ENCODE assay signal across 2 fruit fly cellular contexts in the genomic region with DNA sequence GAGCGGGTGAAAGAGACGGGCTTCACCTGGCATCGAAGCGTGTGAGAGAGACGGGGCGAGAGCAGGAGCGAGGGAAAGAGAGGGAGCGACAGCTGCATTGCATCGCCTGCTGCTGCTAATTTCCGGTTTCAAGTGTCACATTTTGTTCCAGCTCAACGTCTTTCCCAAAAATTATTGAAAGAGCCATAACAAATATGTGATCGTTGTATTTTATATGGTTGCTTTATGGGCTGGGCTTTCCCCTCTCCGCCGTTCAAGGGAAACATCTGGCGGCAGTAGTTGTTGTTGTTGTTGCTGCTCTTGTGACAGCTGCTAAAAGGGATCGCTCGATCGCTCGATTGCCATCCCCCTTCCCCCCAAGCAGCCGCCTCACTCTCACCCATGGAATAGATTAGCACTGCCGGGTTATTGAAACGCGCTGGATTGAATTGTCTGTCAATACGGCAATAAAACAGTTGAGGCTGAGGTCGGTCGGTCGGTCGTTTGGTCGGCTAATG.
A peak's percentile ranks its signal among the peaks of the same experiment; 100 is the strongest.
TF ChIP-seq lines count a peak whose summit lies in the region.

No protein-coding gene starts in this region.

TF ChIP-seq in whole organism, embryonic, 481 proteins besides CTCF, POLR2A, EP300 and RAD21 (continued from another document and continues in another):
- TF ChIP-seq Doc2 (GFP tag; IDR thresholded peaks at IDR 0.05; lab: Robert Waterston, UW) (no peak), CG1233 (GFP tag; optimal IDR thresholded peaks at IDR 0.05; lab: Kevin White, UChicago) (no peak), CG8478 (optimal IDR thresholded peaks at IDR 0.05; lab: Kevin White, UChicago) (no peak), Six4 (GFP tag; optimal IDR thresholded peaks at IDR 0.05; lab: Kevin White, UChicago) (peak; percentile 14), CG15696 (tag; optimal IDR thresholded peaks at IDR 0.05; lab: Kevin White, UChicago) (peak; percentile 13), wdn (GFP tag; IDR thresholded peaks at IDR 0.05; lab: Robert Waterston, UW) (no peak), ham (GFP tag; IDR thresholded peaks at IDR 0.05; lab: Robert Waterston, UW) (no peak), unc-4 (GFP tag; IDR thresholded peaks at IDR 0.05; lab: Robert Waterston, UW; ENCODE audit: partially characterized antibody) (no peak), p53 (GFP tag; optimal IDR thresholded peaks at IDR 0.05; lab: Kevin White, UChicago) (no peak), Med (GFP tag; lab: Kevin White, UChicago) (peak; percentile 90), Mrtf (GFP tag; IDR thresholded peaks at IDR 0.05; lab: Robert Waterston, UW) (no peak), Hr51 (GFP tag; optimal IDR thresholded peaks at IDR 0.05; lab: Kevin White, UChicago) (no peak), CG8281 (tag; optimal IDR thresholded peaks at IDR 0.05; lab: Kevin White, UChicago) (peak; percentile 99), mirr (GFP tag; optimal IDR thresholded peaks at IDR 0.05; lab: Kevin White, UChicago) (peak; percentile 3), Stat92E (GFP tag; optimal IDR thresholded peaks at IDR 0.05; lab: Kevin White, UChicago) (peak in 1 of 3 experiments; percentile 64), CG12236 (GFP tag; optimal IDR thresholded peaks at IDR 0.05; lab: Kevin White, UChicago) (no peak), sens-2 (GFP tag; IDR thresholded peaks at IDR 0.05; lab: Robert Waterston, UW) (no peak), Drgx (GFP tag; IDR thresholded peaks at IDR 0.05; lab: Robert Waterston, UW) (no peak), CG16779 (GFP tag; IDR thresholded peaks at IDR 0.05; lab: Robert Waterston, UW) (no peak), CG11093 (GFP tag; IDR thresholded peaks at IDR 0.05; lab: Robert Waterston, UW) (no peak), twi (tag; optimal IDR thresholded peaks at IDR 0.05; lab: Kevin White, UChicago) (peak; percentile 98), oc (tag; optimal IDR thresholded peaks at IDR 0.05; lab: Kevin White, UChicago) (peak; percentile 54), CG14710 (tag; optimal IDR thresholded peaks at IDR 0.05; lab: Kevin White, UChicago) (no peak), GATAe (GFP tag; conservative IDR thresholded peaks at IDR 0.05; lab: Robert Waterston, UW) (no peak), sim (GFP tag; IDR thresholded peaks at IDR 0.05; lab: Robert Waterston, UW) (no peak), CG3847 (GFP tag; IDR thresholded peaks at IDR 0.05; lab: Robert Waterston, UW) (no peak), tna (GFP tag; IDR thresholded peaks at IDR 0.05; lab: Robert Waterston, UW; ENCODE audit: partially characterized antibody) (no peak), ERR (GFP tag; optimal IDR thresholded peaks at IDR 0.05; lab: Kevin White, UChicago) (no peak), Awh (GFP tag; IDR thresholded peaks at IDR 0.05; lab: Robert Waterston, UW) (peak; percentile 31; the same call in 1 of the 2 replicates), nom (GFP tag; optimal IDR thresholded peaks at IDR 0.05; lab: Kevin White, UChicago) (peak; percentile 60), CG17359 (tag; optimal IDR thresholded peaks at IDR 0.05; lab: Kevin White, UChicago) (no peak), Ets97D (GFP tag; optimal IDR thresholded peaks at IDR 0.05; lab: Kevin White, UChicago) (peak; percentile 31), ash1 (GFP tag; optimal IDR thresholded peaks at IDR 0.05; lab: Kevin White, UChicago) (no peak), CG1024 (GFP tag; IDR thresholded peaks at IDR 0.05; lab: Robert Waterston, UW) (no peak), cad (GFP tag; optimal IDR thresholded peaks at IDR 0.05; lab: Kevin White, UChicago) (peak; percentile 93), CG4404 (GFP tag; IDR thresholded peaks at IDR 0.05; lab: Robert Waterston, UW) (no peak), CG31365 (tag; optimal IDR thresholded peaks at IDR 0.05; lab: Kevin White, UChicago) (no peak), pzg (GFP tag; optimal IDR thresholded peaks at IDR 0.05; lab: Kevin White, UChicago) (no peak), fd3F (GFP tag; optimal IDR thresholded peaks at IDR 0.05; lab: Kevin White, UChicago) (no peak), lilli (GFP tag; optimal IDR thresholded peaks at IDR 0.05; lab: Kevin White, UChicago) (no peak), Oli (tag; optimal IDR thresholded peaks at IDR 0.05; lab: Kevin White, UChicago) (no peak), CG43689 (GFP tag; IDR thresholded peaks at IDR 0.05; lab: Robert Waterston, UW) (no peak), CG6272 (GFP tag; IDR thresholded peaks at IDR 0.05; lab: Robert Waterston, UW) (no peak), CG10274 (GFP tag; optimal IDR thresholded peaks at IDR 0.05; lab: Kevin White, UChicago) (no peak), CG4424 (GFP tag; optimal IDR thresholded peaks at IDR 0.05; lab: Kevin White, UChicago) (no peak), gfzf (GFP tag; optimal IDR thresholded peaks at IDR 0.05; lab: Kevin White, UChicago) (no peak), grau (tag; optimal IDR thresholded peaks at IDR 0.05; lab: Kevin White, UChicago) (no peak), ac (GFP tag; optimal IDR thresholded peaks at IDR 0.05; lab: Kevin White, UChicago) (peak; percentile 98), CG18011 (GFP tag; optimal IDR thresholded peaks at IDR 0.05; lab: Kevin White, UChicago) (no peak), CG7963 (GFP tag; IDR thresholded peaks at IDR 0.05; lab: Robert Waterston, UW; ENCODE audit: partially characterized antibody) (no peak), Aef1 (GFP tag; IDR thresholded peaks at IDR 0.05; lab: Robert Waterston, UW) (no peak), Hr78 (GFP tag; optimal IDR thresholded peaks at IDR 0.05; lab: Kevin White, UChicago) (peak in 1 of 2 experiments; percentile 46), CG12659 (GFP tag; optimal IDR thresholded peaks at IDR 0.05; lab: Kevin White, UChicago) (no peak), CG15011 (GFP tag; optimal IDR thresholded peaks at IDR 0.05; lab: Kevin White, UChicago) (no peak), lola (GFP tag; optimal IDR thresholded peaks at IDR 0.05; lab: Kevin White, UChicago) (no peak), hb (GFP tag; IDR thresholded peaks at IDR 0.05; lab: Robert Waterston, UW; ENCODE audit: partially characterized antibody) (no peak), abd-A (tag; optimal IDR thresholded peaks at IDR 0.05; lab: Kevin White, UChicago) (peak; percentile 78), pan (optimal IDR thresholded peaks at IDR 0.05; lab: Kevin White, UChicago) (no peak), pan (GFP tag; optimal IDR thresholded peaks at IDR 0.05 in 1 of 2, IDR thresholded peaks at IDR 0.05 in 1 of 2) (no peak), tio (GFP tag; optimal IDR thresholded peaks at IDR 0.05; lab: Kevin White, UChicago) (no peak), CG1529 (GFP tag; optimal IDR thresholded peaks at IDR 0.05; lab: Kevin White, UChicago) (no peak), Bteb2 (GFP tag; optimal IDR thresholded peaks at IDR 0.05; lab: Kevin White, UChicago) (no peak), ems (GFP tag; optimal IDR thresholded peaks at IDR 0.05; lab: Kevin White, UChicago) (no peak), CHES-1-like (GFP tag; optimal IDR thresholded peaks at IDR 0.05; lab: Kevin White, UChicago) (no peak), CG13287 (GFP tag; IDR thresholded peaks at IDR 0.05; lab: Robert Waterston, UW; ENCODE audit: partially characterized antibody) (no peak), CG9727 (GFP tag; optimal IDR thresholded peaks at IDR 0.05; lab: Kevin White, UChicago) (peak; percentile 50)

TF ChIP-seq in whole organism, prepupa, 60 proteins besides CTCF, POLR2A, EP300 and RAD21 (continued from another document):
- TF ChIP-seq lz (GFP tag; optimal IDR thresholded peaks at IDR 0.05; lab: Kevin White, UChicago), result no peak
